Worm (Caenorhabditis elegans): ENCODE results near the gene lrch-1.

- TF ChIP-seq unc-62 (GFP tag; optimal IDR thresholded peaks at IDR 0.05) (no peak), elt-1 (tag; optimal IDR thresholded peaks at IDR 0.05) (no peak), fkh-10 (GFP tag; optimal IDR thresholded peaks at IDR 0.05) (no peak), snpc-4 (tag; optimal IDR thresholded peaks at IDR 0.05) (no peak), ceh-16 (tag; optimal IDR thresholded peaks at IDR 0.05) (no peak), pqm-1 (tag; optimal IDR thresholded peaks at IDR 0.05) (no peak), lin-15B (tag; optimal IDR thresholded peaks at IDR 0.05) (no peak), lin-39 (tag; optimal IDR thresholded peaks at IDR 0.05) (no peak), egl-27 (tag; optimal IDR thresholded peaks at IDR 0.05) (no peak)
Measured at ce11 chrX:6187848-6188247, 28.6 kb downstream of the lrch-1 start, which contains the start of gene T13C5.10.
